Worm (Caenorhabditis elegans) whole organism, L1 larva: ENCODE results near the gene lgc-6.

Experiments
- Y116A8C.19 ChIP-seq: sonication (generic microtip); optimal IDR thresholded peaks from 2 replicates; lab custom pipeline; 2016; ENCODE audit warnings: missing compliant biosample characterization, missing genetic modification characterization, borderline replicate concordance
- ceh-82 ChIP-seq, 3 experiments: fragments of 150-350 bp in 1 of 3; sonication (generic microtip) in 2 of 3; optimal IDR thresholded peaks; 2 replicates each; lab custom pipeline; 2014 to 2017; ENCODE audit warnings: missing biosample characterization in 3 of 3, missing genetic modification characterization in 3 of 3
- egl-27 ChIP-seq, 2 experiments: fragments of 150-350 bp in 1 of 2; sonication (generic microtip); optimal IDR thresholded peaks; 3 replicates each; lab custom pipeline; 2017 to 2018; ENCODE audit warnings: missing biosample characterization in 2 of 2, missing genetic modification characterization in 2 of 2, missing genetic modification reagents in 2 of 2
- grh-1 ChIP-seq: fragments of 200-800 bp; sonication (Bioruptor generic); IDR thresholded peaks from 2 replicates; pipeline ENCODE4 v1.3.6; 2022; ENCODE audit warnings: missing genetic modification reagents, missing genetic modification characterization, missing compliant biosample characterization
- lin-35 ChIP-seq, 2 experiments: fragments of 150-350 bp; optimal IDR thresholded peaks; 2 replicates each; lab custom pipeline; 2014; ENCODE audit warnings: missing biosample characterization in 2 of 2, missing genetic modification characterization in 2 of 2, missing genetic modification reagents in 2 of 2
- mdl-1 ChIP-seq, 2 experiments: fragments of 150-350 bp; optimal IDR thresholded peaks; 2 replicates each; lab custom pipeline; 2014 to 2017; ENCODE audit warnings: missing biosample characterization in 2 of 2, missing genetic modification characterization in 2 of 2, inconsistent platforms in 1 of 2
- nhr-11 ChIP-seq: fragments of 150-350 bp; optimal IDR thresholded peaks from 2 replicates; lab custom pipeline; 2014; ENCODE audit warnings: missing biosample characterization, missing genetic modification characterization
- nhr-47 ChIP-seq: sonication (generic microtip); optimal IDR thresholded peaks from 2 replicates; lab custom pipeline; 2016; ENCODE audit warnings: mild to moderate bottlenecking, missing genetic modification characterization, moderate library complexity, missing compliant biosample characterization
- nhr-90 ChIP-seq: sonication (generic microtip); optimal IDR thresholded peaks from 2 replicates; lab custom pipeline; 2016; ENCODE audit warnings: mild to moderate bottlenecking, missing genetic modification characterization, missing compliant biosample characterization; ENCODE audit not compliant: poor library complexity
- skn-1 ChIP-seq: fragments of 150-350 bp; optimal IDR thresholded peaks from 2 replicates; lab custom pipeline; 2014; ENCODE audit warnings: missing biosample characterization, missing genetic modification characterization
- snpc-4 ChIP-seq: fragments of 150-350 bp; optimal IDR thresholded peaks from 2 replicates; lab custom pipeline; 2014; ENCODE audit warnings: missing biosample characterization, missing genetic modification characterization

DNA sequence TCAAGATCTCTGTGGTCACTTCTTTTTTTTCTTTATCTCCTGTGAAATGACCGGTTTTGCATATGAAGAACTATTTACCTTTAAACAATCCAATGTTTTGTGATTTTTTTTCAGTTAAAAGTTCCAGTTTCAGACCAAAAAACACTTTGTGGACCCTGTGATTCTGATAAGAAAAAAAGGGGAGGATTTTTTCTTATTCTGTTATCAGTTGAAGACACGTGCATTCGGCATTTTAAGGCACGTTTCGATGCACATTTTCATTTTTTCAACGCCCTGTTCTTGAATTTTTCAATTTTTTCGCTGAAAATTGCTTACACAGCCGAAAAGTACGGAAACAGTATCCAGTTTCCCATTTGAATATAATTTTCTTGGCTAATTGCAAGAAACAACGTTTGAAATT, 26.6 kb downstream of the lgc-6 start, which contains the start of gene aagr-1:
- no peak for TF ChIP-seq nhr-11 (tag; lab: Kevin White, UChicago)
- no peak for TF ChIP-seq snpc-4 (tag; lab: Kevin White, UChicago)
- no peak for TF ChIP-seq ceh-82 (tag; optimal IDR thresholded peaks at IDR 0.05; lab: Kevin White, UChicago)
- TF ChIP-seq Y116A8C.19 (tag; lab: Kevin White, UChicago) = no peak
- TF ChIP-seq lin-35 (GFP tag; optimal IDR thresholded peaks at IDR 0.05; lab: Kevin White, UChicago) = peak in 1 of 2 experiments; percentile 5
- no peak for TF ChIP-seq egl-27 (tag; optimal IDR thresholded peaks at IDR 0.05; lab: Kevin White, UChicago)
- no peak for TF ChIP-seq mdl-1 (tag; optimal IDR thresholded peaks at IDR 0.05; lab: Kevin White, UChicago)
- no peak for TF ChIP-seq skn-1 (tag; lab: Kevin White, UChicago)
- TF ChIP-seq nhr-47 (tag; lab: Kevin White, UChicago) = no peak
- no peak for TF ChIP-seq grh-1 (GFP tag; lab: Robert Waterston, UW)
- no peak for TF ChIP-seq nhr-90 (tag; lab: Kevin White, UChicago)
